Worm (Caenorhabditis elegans) whole organism, L4/young adult: ENCODE measurements around the gene ugtp-1.

Source experiments
- W03F9.2 ChIP-seq: fragments of 150-350 bp; optimal IDR thresholded peaks from 2 replicates; lab custom pipeline; 2014; ENCODE audit warnings: missing biosample characterization, missing genetic modification characterization
- dao-5 ChIP-seq: sonication (generic microtip); optimal IDR thresholded peaks from 2 replicates; lab custom pipeline; 2016; ENCODE audit warnings: missing genotype, missing genetic modification characterization, moderate library complexity, missing compliant biosample characterization
- him-1 ChIP-seq: sonication (generic microtip); optimal IDR thresholded peaks from 2 replicates; lab custom pipeline; 2016; ENCODE audit warnings: missing genotype, missing genetic modification reagents, missing genetic modification characterization, missing compliant biosample characterization

DNA sequence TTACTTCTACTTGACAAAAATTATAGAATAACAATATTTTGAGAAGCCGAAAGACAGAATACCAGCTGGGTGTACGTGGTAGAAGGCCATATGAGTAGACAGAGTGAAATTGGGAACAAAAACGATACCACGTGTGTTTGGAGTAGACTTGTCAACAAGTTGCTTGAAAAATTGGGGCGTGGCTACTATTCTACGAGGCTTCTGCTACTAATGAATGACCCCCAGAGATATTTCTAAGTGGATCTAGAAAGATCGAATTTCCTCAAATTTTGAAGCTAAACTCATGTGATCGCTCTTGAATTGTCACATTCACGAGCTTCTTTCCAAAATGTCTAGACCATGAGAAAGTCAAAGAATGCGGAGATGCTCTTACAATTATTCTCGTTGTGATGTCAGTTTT, 11.5 kb upstream of the ugtp-1 start:
- TF ChIP-seq him-1 (tag; lab: Kevin White, UChicago) (no peak), dao-5 (no peak), W03F9.2 (tag; lab: Kevin White, UChicago) (no peak)
